ENCODE assay signal across 1 fruit fly cellular context in genomic region chrX:13088025-13088805, dm6.
TF ChIP-seq lines count a peak whose summit lies in the region.

No protein-coding gene starts in this region.

TF ChIP-seq in whole organism, embryonic, 481 proteins besides CTCF, POLR2A, EP300 and RAD21 (continued from another document and continues in another):
- TF ChIP-seq D (optimal IDR thresholded peaks at IDR 0.05; lab: Kevin White, UChicago) (no peak), D (GFP tag; optimal IDR thresholded peaks at IDR 0.05; lab: Kevin White, UChicago) (no peak), CG42726 (GFP tag; IDR thresholded peaks at IDR 0.05; lab: Robert Waterston, UW; ENCODE audit: partially characterized antibody) (no peak), Oli (tag; optimal IDR thresholded peaks at IDR 0.05; lab: Kevin White, UChicago) (peak; percentile 51), ERR (GFP tag; optimal IDR thresholded peaks at IDR 0.05; lab: Kevin White, UChicago) (no peak), stwl (tag; optimal IDR thresholded peaks at IDR 0.05; lab: Kevin White, UChicago) (no peak), CG1792 (GFP tag; optimal IDR thresholded peaks at IDR 0.05; lab: Kevin White, UChicago) (no peak), Dp (GFP tag; optimal IDR thresholded peaks at IDR 0.05; lab: Kevin White, UChicago) (no peak), eve (GFP tag; optimal IDR thresholded peaks at IDR 0.05; lab: Kevin White, UChicago) (no peak), Hmx (GFP tag; optimal IDR thresholded peaks at IDR 0.05; lab: Kevin White, UChicago) (no peak), org-1 (GFP tag; optimal IDR thresholded peaks at IDR 0.05; lab: Kevin White, UChicago) (peak; percentile 31), corto (GFP tag; optimal IDR thresholded peaks at IDR 0.05; lab: Kevin White, UChicago) (no peak), al (GFP tag; IDR thresholded peaks at IDR 0.05; lab: Robert Waterston, UW) (no peak), slbo (GFP tag; IDR thresholded peaks at IDR 0.05; lab: Robert Waterston, UW) (peak; percentile 24; the same call in 1 of the 2 replicates), ATbp (GFP tag; optimal IDR thresholded peaks at IDR 0.05; lab: Kevin White, UChicago) (peak; percentile 55), CG4617 (GFP tag; optimal IDR thresholded peaks at IDR 0.05; lab: Kevin White, UChicago; ENCODE audit: borderline replicate concordance) (no peak), CG12071 (GFP tag; optimal IDR thresholded peaks at IDR 0.05; lab: Kevin White, UChicago) (peak; percentile 45), CG16779 (GFP tag; IDR thresholded peaks at IDR 0.05; lab: Robert Waterston, UW) (no peak), inv (GFP tag; IDR thresholded peaks at IDR 0.05; lab: Robert Waterston, UW; ENCODE audit: partially characterized antibody) (no peak), CG18011 (GFP tag; optimal IDR thresholded peaks at IDR 0.05; lab: Kevin White, UChicago) (no peak), CG10431 (GFP tag; optimal IDR thresholded peaks at IDR 0.05; lab: Kevin White, UChicago) (peak; percentile 36), odd (GFP tag; optimal IDR thresholded peaks at IDR 0.05; lab: Kevin White, UChicago) (peak; percentile 6), CG13894 (tag; optimal IDR thresholded peaks at IDR 0.05; lab: Kevin White, UChicago) (no peak), CG18599 (GFP tag; optimal IDR thresholded peaks at IDR 0.05; lab: Kevin White, UChicago) (no peak), CG6654 (GFP tag; optimal IDR thresholded peaks at IDR 0.05; lab: Kevin White, UChicago) (no peak), maf-S (GFP tag; optimal IDR thresholded peaks at IDR 0.05; lab: Kevin White, UChicago) (no peak), BEAF-32 (GFP tag; optimal IDR thresholded peaks at IDR 0.05; lab: Kevin White, UChicago) (no peak), wek (GFP tag; optimal IDR thresholded peaks at IDR 0.05; lab: Kevin White, UChicago) (peak; percentile 56), CG2875 (GFP tag; optimal IDR thresholded peaks at IDR 0.05; lab: Kevin White, UChicago) (no peak), Mrtf (GFP tag; IDR thresholded peaks at IDR 0.05; lab: Robert Waterston, UW) (no peak), CG32767 (GFP tag; IDR thresholded peaks at IDR 0.05; lab: Robert Waterston, UW) (no peak), CG17328 (GFP tag; IDR thresholded peaks at IDR 0.05; lab: Robert Waterston, UW) (no peak), sd (tag; optimal IDR thresholded peaks at IDR 0.05; lab: Kevin White, UChicago) (no peak), Nf-YB (GFP tag; optimal IDR thresholded peaks at IDR 0.05; lab: Kevin White, UChicago) (no peak), dm (GFP tag; optimal IDR thresholded peaks at IDR 0.05; lab: Kevin White, UChicago) (no peak), CG13296 (GFP tag; optimal IDR thresholded peaks at IDR 0.05; lab: Kevin White, UChicago) (no peak), pb (GFP tag; optimal IDR thresholded peaks at IDR 0.05; lab: Kevin White, UChicago) (no peak), CG30403 (GFP tag; optimal IDR thresholded peaks at IDR 0.05; lab: Kevin White, UChicago) (peak; percentile 29), prd (optimal IDR thresholded peaks at IDR 0.05; lab: Kevin White, UChicago) (no peak), prd (GFP tag; IDR thresholded peaks at IDR 0.05; lab: Robert Waterston, UW) (no peak), CG17186 (GFP tag; optimal IDR thresholded peaks at IDR 0.05; lab: Kevin White, UChicago) (peak; percentile 3), Taf1 (GFP tag; IDR thresholded peaks at IDR 0.05; lab: Robert Waterston, UW) (no peak), sc (optimal IDR thresholded peaks at IDR 0.05; lab: Kevin White, UChicago) (no peak), sc (GFP tag; optimal IDR thresholded peaks at IDR 0.05; lab: Kevin White, UChicago) (no peak), Bdp1 (GFP tag; optimal IDR thresholded peaks at IDR 0.05; lab: Kevin White, UChicago) (no peak), CG4730 (GFP tag; IDR thresholded peaks at IDR 0.05; lab: Robert Waterston, UW) (no peak), CG1603 (tag; optimal IDR thresholded peaks at IDR 0.05; lab: Kevin White, UChicago) (no peak), HmgZ (tag; optimal IDR thresholded peaks at IDR 0.05; lab: Kevin White, UChicago) (no peak), Hr78 (GFP tag; optimal IDR thresholded peaks at IDR 0.05; lab: Kevin White, UChicago) (peak in 1 of 2 experiments; percentile 79), ind (GFP tag; optimal IDR thresholded peaks at IDR 0.05; lab: Kevin White, UChicago) (peak; percentile 32), chinmo (GFP tag; IDR thresholded peaks at IDR 0.05; lab: Robert Waterston, UW; ENCODE audit: partially characterized antibody) (0 out of 4 replicates have a peak, but pooled peaks have one; percentile 16), CG17359 (tag; optimal IDR thresholded peaks at IDR 0.05; lab: Kevin White, UChicago) (peak; percentile 16), CG8924 (tag; optimal IDR thresholded peaks at IDR 0.05; lab: Kevin White, UChicago) (peak; percentile 32), CG33213 (GFP tag; optimal IDR thresholded peaks at IDR 0.05; lab: Kevin White, UChicago) (no peak), gro (GFP tag; optimal IDR thresholded peaks at IDR 0.05; lab: Kevin White, UChicago) (no peak), cwo (GFP tag; optimal IDR thresholded peaks at IDR 0.05; lab: Kevin White, UChicago) (no peak), fd102C (GFP tag; optimal IDR thresholded peaks at IDR 0.05; lab: Kevin White, UChicago) (no peak), trh (GFP tag; optimal IDR thresholded peaks at IDR 0.05; lab: Kevin White, UChicago) (no peak), Fer1 (GFP tag; optimal IDR thresholded peaks at IDR 0.05; lab: Kevin White, UChicago) (peak; percentile 5), Ravus (GFP tag; IDR thresholded peaks at IDR 0.05; lab: Robert Waterston, UW) (no peak), Fer3 (tag; optimal IDR thresholded peaks at IDR 0.05; lab: Kevin White, UChicago) (peak; percentile 31), CG13624 (GFP tag; optimal IDR thresholded peaks at IDR 0.05; lab: Kevin White, UChicago) (no peak), CG13424 (tag; optimal IDR thresholded peaks at IDR 0.05; lab: Kevin White, UChicago) (peak; percentile 2), ab (GFP tag; optimal IDR thresholded peaks at IDR 0.05; lab: Kevin White, UChicago) (no peak), H15 (GFP tag; IDR thresholded peaks at IDR 0.05; lab: Robert Waterston, UW) (no peak), CG12236 (GFP tag; optimal IDR thresholded peaks at IDR 0.05; lab: Kevin White, UChicago) (peak; percentile 15), fru (optimal IDR thresholded peaks at IDR 0.05; lab: Kevin White, UChicago) (no peak), tgo (GFP tag; IDR thresholded peaks at IDR 0.05; lab: Robert Waterston, UW) (no peak), run (tag; optimal IDR thresholded peaks at IDR 0.05; lab: Kevin White, UChicago) (no peak), Doc3 (GFP tag; IDR thresholded peaks at IDR 0.05; lab: Robert Waterston, UW; ENCODE audit: partially characterized antibody) (no peak), tna (GFP tag; IDR thresholded peaks at IDR 0.05; lab: Robert Waterston, UW; ENCODE audit: partially characterized antibody) (no peak), Side (GFP tag; optimal IDR thresholded peaks at IDR 0.05; lab: Kevin White, UChicago) (no peak), CG11398 (GFP tag; optimal IDR thresholded peaks at IDR 0.05; lab: Kevin White, UChicago) (no peak), CG9437 (GFP tag; optimal IDR thresholded peaks at IDR 0.05; lab: Kevin White, UChicago) (peak; percentile 18), emc (GFP tag; optimal IDR thresholded peaks at IDR 0.05; lab: Kevin White, UChicago) (no peak), gem (tag; optimal IDR thresholded peaks at IDR 0.05; lab: Kevin White, UChicago) (peak; percentile 62), CG30431 (GFP tag; optimal IDR thresholded peaks at IDR 0.05; lab: Kevin White, UChicago) (no peak), CG2116 (GFP tag; optimal IDR thresholded peaks at IDR 0.05; lab: Kevin White, UChicago) (no peak), bowl (GFP tag; IDR thresholded peaks at IDR 0.05; lab: Robert Waterston, UW) (no peak), CG1529 (GFP tag; optimal IDR thresholded peaks at IDR 0.05; lab: Kevin White, UChicago) (no peak), C15 (GFP tag; IDR thresholded peaks at IDR 0.05; lab: Robert Waterston, UW) (no peak), Eip74EF (GFP tag; optimal IDR thresholded peaks at IDR 0.05; lab: Kevin White, UChicago) (no peak), nmo (GFP tag; optimal IDR thresholded peaks at IDR 0.05; lab: Kevin White, UChicago) (peak; percentile 29), knrl (GFP tag; IDR thresholded peaks at IDR 0.05; lab: Robert Waterston, UW; ENCODE audit: partially characterized antibody) (no peak), ham (GFP tag; IDR thresholded peaks at IDR 0.05; lab: Robert Waterston, UW) (no peak), Dfd (GFP tag; optimal IDR thresholded peaks at IDR 0.05; lab: Kevin White, UChicago) (no peak), CG3281 (GFP tag; optimal IDR thresholded peaks at IDR 0.05; lab: Kevin White, UChicago) (peak; percentile 31), en (GFP tag; optimal IDR thresholded peaks at IDR 0.05; lab: Kevin White, UChicago) (no peak), crc (GFP tag; optimal IDR thresholded peaks at IDR 0.05; lab: Kevin White, UChicago) (no peak), Med (GFP tag; lab: Kevin White, UChicago) (peak; percentile 57), CG9797 (GFP tag; optimal IDR thresholded peaks at IDR 0.05; lab: Kevin White, UChicago) (no peak), Sox100B (GFP tag; optimal IDR thresholded peaks at IDR 0.05; lab: Kevin White, UChicago) (no peak), CG10654 (GFP tag; optimal IDR thresholded peaks at IDR 0.05; lab: Kevin White, UChicago) (no peak), bsh (GFP tag; optimal IDR thresholded peaks at IDR 0.05; lab: Kevin White, UChicago) (peak in 1 of 2 experiments; percentile 14), Dad (GFP tag; optimal IDR thresholded peaks at IDR 0.05; lab: Kevin White, UChicago) (no peak), sens (GFP tag; lab: Kevin White, UChicago) (peak; percentile 80), sqz (GFP tag; optimal IDR thresholded peaks at IDR 0.05; lab: Kevin White, UChicago) (no peak), HHEX (GFP tag; optimal IDR thresholded peaks at IDR 0.05; lab: Kevin White, UChicago) (peak; percentile 9), unpg (GFP tag; optimal IDR thresholded peaks at IDR 0.05; lab: Kevin White, UChicago) (peak; percentile 23), btn (GFP tag; optimal IDR thresholded peaks at IDR 0.05; lab: Kevin White, UChicago) (no peak), CG1602 (GFP tag; optimal IDR thresholded peaks at IDR 0.05; lab: Kevin White, UChicago) (no peak), pros (GFP tag; optimal IDR thresholded peaks at IDR 0.05; lab: Kevin White, UChicago) (peak; percentile 24), usp (GFP tag; optimal IDR thresholded peaks at IDR 0.05; lab: Kevin White, UChicago) (no peak), tup (GFP tag; optimal IDR thresholded peaks at IDR 0.05; lab: Kevin White, UChicago) (no peak), fd64A (GFP tag; optimal IDR thresholded peaks at IDR 0.05; lab: Kevin White, UChicago) (peak; percentile 58), CG6254 (GFP tag; optimal IDR thresholded peaks at IDR 0.05; lab: Kevin White, UChicago) (no peak), CG4820 (GFP tag; optimal IDR thresholded peaks at IDR 0.05; lab: Kevin White, UChicago) (peak; percentile 14), chif (GFP tag; optimal IDR thresholded peaks at IDR 0.05; lab: Kevin White, UChicago) (no peak), CG13775 (GFP tag; optimal IDR thresholded peaks at IDR 0.05; lab: Kevin White, UChicago) (no peak), mld (GFP tag; IDR thresholded peaks at IDR 0.05; lab: Robert Waterston, UW; ENCODE audit: partially characterized antibody) (no peak), CkIIα-i1 (GFP tag; IDR thresholded peaks at IDR 0.05; lab: Robert Waterston, UW) (no peak), CG13287 (GFP tag; IDR thresholded peaks at IDR 0.05; lab: Robert Waterston, UW; ENCODE audit: partially characterized antibody) (no peak), CG7271 (tag; optimal IDR thresholded peaks at IDR 0.05; lab: Kevin White, UChicago) (no peak), Kr (GFP tag; optimal IDR thresholded peaks at IDR 0.05; lab: Kevin White, UChicago) (no peak), CG3847 (GFP tag; IDR thresholded peaks at IDR 0.05; lab: Robert Waterston, UW) (0 out of 2 replicates have a peak, but pooled peaks have one; percentile 16), CG6272 (GFP tag; IDR thresholded peaks at IDR 0.05; lab: Robert Waterston, UW) (no peak), CG30020 (tag; optimal IDR thresholded peaks at IDR 0.05; lab: Kevin White, UChicago) (no peak), Awh (GFP tag; IDR thresholded peaks at IDR 0.05; lab: Robert Waterston, UW) (no peak), CG18476 (GFP tag; optimal IDR thresholded peaks at IDR 0.05; lab: Kevin White, UChicago) (no peak), CG7963 (GFP tag; IDR thresholded peaks at IDR 0.05; lab: Robert Waterston, UW; ENCODE audit: partially characterized antibody) (no peak), Sry-β (GFP tag; optimal IDR thresholded peaks at IDR 0.05; lab: Kevin White, UChicago) (no peak), Nf-YC (tag; optimal IDR thresholded peaks at IDR 0.05; lab: Kevin White, UChicago) (no peak), bab2 (GFP tag; optimal IDR thresholded peaks at IDR 0.05; lab: Kevin White, UChicago) (no peak), CG10147 (GFP tag; optimal IDR thresholded peaks at IDR 0.05; lab: Kevin White, UChicago) (no peak), peb (GFP tag; IDR thresholded peaks at IDR 0.05; lab: Robert Waterston, UW) (no peak), Deaf1 (tag; optimal IDR thresholded peaks at IDR 0.05; lab: Kevin White, UChicago) (peak; percentile 3), CG10462 (GFP tag; optimal IDR thresholded peaks at IDR 0.05; lab: Kevin White, UChicago) (no peak), Oaz (GFP tag; IDR thresholded peaks at IDR 0.05; lab: Robert Waterston, UW) (no peak), tap (tag; optimal IDR thresholded peaks at IDR 0.05; lab: Kevin White, UChicago) (peak; percentile 8), ro (GFP tag; IDR thresholded peaks at IDR 0.05; lab: Robert Waterston, UW) (no peak), Jarid2 (GFP tag; optimal IDR thresholded peaks at IDR 0.05; lab: Kevin White, UChicago) (no peak), CG3407 (GFP tag; optimal IDR thresholded peaks at IDR 0.05; lab: Kevin White, UChicago) (peak; percentile 6), br (optimal IDR thresholded peaks at IDR 0.05; lab: Kevin White, UChicago) (no peak), CG17568 (GFP tag; optimal IDR thresholded peaks at IDR 0.05; lab: Kevin White, UChicago) (no peak), PHDP (tag; optimal IDR thresholded peaks at IDR 0.05; lab: Kevin White, UChicago) (no peak), CG10209 (GFP tag; optimal IDR thresholded peaks at IDR 0.05; lab: Kevin White, UChicago) (peak; percentile 12), Hr39 (optimal IDR thresholded peaks at IDR 0.05; lab: Kevin White, UChicago) (no peak), CG14860 (GFP tag; IDR thresholded peaks at IDR 0.05; lab: Robert Waterston, UW; ENCODE audit: partially characterized antibody) (no peak)
